Worm (Caenorhabditis elegans) whole organism, L3 larva: ENCODE data around the gene zag-1.

Experiments
- ceh-28 ChIP-seq: fragments of 150-350 bp; optimal IDR thresholded peaks from 2 replicates; lab custom pipeline; 2014; ENCODE audit warnings: missing biosample characterization, missing genetic modification reagents, missing genetic modification characterization
- jun-1 ChIP-seq: fragments of 150-350 bp; optimal IDR thresholded peaks from 2 replicates; lab custom pipeline; 2014; ENCODE audit warnings: missing biosample characterization, missing genetic modification reagents, missing genetic modification characterization
- nfya-1 ChIP-seq: sonication (generic microtip); optimal IDR thresholded peaks from 2 replicates; lab custom pipeline; 2017; ENCODE audit warnings: missing genetic modification characterization, mild to moderate bottlenecking, missing compliant biosample characterization, antibody characterized with exemption, moderate library complexity; ENCODE audit not compliant: insufficient read depth
- nhr-12 ChIP-seq: fragments of 150-350 bp; optimal IDR thresholded peaks from 2 replicates; lab custom pipeline; 2014; ENCODE audit warnings: missing biosample characterization, missing genetic modification characterization
- nhr-23 ChIP-seq: fragments of 150-350 bp; optimal IDR thresholded peaks from 2 replicates; lab custom pipeline; 2014; ENCODE audit warnings: missing biosample characterization, missing genetic modification reagents, missing genetic modification characterization

DNA sequence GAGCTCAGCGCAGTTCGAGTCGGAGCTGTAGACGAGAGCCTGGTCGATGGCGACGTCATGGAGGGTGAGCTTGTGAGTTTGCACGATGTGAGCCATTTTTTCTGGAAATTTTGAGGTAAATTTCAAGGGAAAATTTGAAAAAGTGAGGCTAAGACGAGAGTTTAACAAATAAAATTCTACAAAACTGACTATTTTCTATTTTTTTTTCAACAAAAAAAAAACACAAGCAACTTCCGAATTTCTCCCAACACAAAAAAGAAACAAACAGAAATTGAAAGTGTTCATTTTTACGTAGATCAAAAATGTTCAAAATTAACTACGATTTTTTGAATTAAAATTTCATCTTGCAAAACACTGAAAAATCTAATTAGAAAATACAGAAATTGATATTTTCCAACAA, 18.1 kb downstream of the zag-1 start, which contains the start of gene F37C4.5:
- TF ChIP-seq nhr-23 (tag; lab: Kevin White, UChicago): no peak
- TF ChIP-seq jun-1 (tag; lab: Kevin White, UChicago): no peak
- TF ChIP-seq nhr-12: no peak
- no peak for TF ChIP-seq nfya-1 (tag; lab: Kevin White, UChicago)
- no peak for TF ChIP-seq ceh-28 (tag; lab: Kevin White, UChicago)
